Fruit fly (Drosophila melanogaster) whole organism, prepupa: Measurements from ENCODE around the gene Myo61F.
A peak's percentile ranks its signal among the peaks of the same experiment; 100 is the strongest.

Experiments used
- Blimp-1 ChIP-seq: fragments of 200-800 bp; sonication (Bioruptor generic); optimal IDR thresholded peaks from 3 replicates; lab custom pipeline; 2017; ENCODE audit warnings: missing biosample characterization, missing genetic modification characterization, mild to moderate bottlenecking, moderate library complexity, missing genetic modification reagents
- CG10631 ChIP-seq: fragments of 200-800 bp; sonication (Bioruptor generic); optimal IDR thresholded peaks from 2 replicates; lab custom pipeline; 2016; ENCODE audit warnings: missing biosample characterization, missing genetic modification characterization
- CG15336 ChIP-seq: fragments of 200-800 bp; sonication (Bioruptor generic); IDR thresholded peaks from 2 replicates; pipeline ENCODE4 v1.3.6; 2022; ENCODE audit warnings: missing biosample characterization, missing genetic modification characterization
- CG1621 ChIP-seq: fragments of 200-800 bp; sonication (Bioruptor generic); optimal IDR thresholded peaks from 3 replicates; lab custom pipeline; 2018; ENCODE audit warnings: missing biosample characterization, mild to moderate bottlenecking, missing genetic modification characterization
- CG16779 ChIP-seq: fragments of 200-800 bp; sonication (Bioruptor generic); optimal IDR thresholded peaks from 3 replicates; lab custom pipeline; 2017; ENCODE audit warnings: missing biosample characterization, mild to moderate bottlenecking, missing genetic modification characterization
- Sox15 ChIP-seq: fragments of 200-800 bp; sonication (Bioruptor generic); optimal IDR thresholded peaks from 3 replicates; lab custom pipeline; 2016; ENCODE audit warnings: missing biosample characterization, missing genetic modification characterization
- dsx ChIP-seq: fragments of 200-800 bp; optimal IDR thresholded peaks from 3 replicates; lab custom pipeline; 2019; ENCODE audit warnings: missing biosample characterization, mild to moderate bottlenecking, missing genetic modification characterization, moderate library complexity; ENCODE audit not compliant: poor library complexity, severe bottlenecking
- fd59A ChIP-seq: fragments of 200-800 bp; sonication (Bioruptor generic); optimal IDR thresholded peaks from 2 replicates; lab custom pipeline; 2017; ENCODE audit warnings: missing biosample characterization, mild to moderate bottlenecking, missing genetic modification characterization, missing genetic modification reagents
- ss ChIP-seq, 2 experiments: fragments of 200-800 bp; sonication (Bioruptor generic); optimal IDR thresholded peaks; 2 replicates in 1 of 2; 3 replicates in 1 of 2; lab custom pipeline; 2017 to 2018; ENCODE audit warnings: mild to moderate bottlenecking in 2 of 2, missing biosample characterization in 2 of 2, missing genetic modification characterization in 2 of 2, moderate library complexity in 1 of 2

DNA sequence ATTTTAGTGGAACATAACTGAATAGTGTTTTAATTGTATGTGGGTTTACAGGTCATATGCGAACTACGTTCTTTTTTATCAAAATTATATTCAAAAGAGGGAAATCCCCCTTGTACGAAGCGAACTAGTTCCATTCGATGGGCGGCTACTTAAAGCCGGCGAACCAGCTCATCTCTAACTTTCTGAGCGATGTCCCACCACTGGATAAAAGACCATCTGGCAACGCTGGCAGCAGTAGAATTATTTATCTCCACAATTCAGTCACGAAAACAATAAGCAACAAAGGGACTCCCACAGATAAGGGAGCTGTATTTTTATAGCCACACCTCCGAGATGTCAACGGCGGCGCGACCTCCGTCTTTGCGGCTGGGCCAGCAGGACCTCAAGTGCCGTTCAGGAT lies 22.6 kb upstream of the Myo61F start, which contains the start of gene Rabex-5:
- TF ChIP-seq fd59A (GFP tag; lab: Kevin White, UChicago) (no peak), Sox15 (GFP tag; lab: Kevin White, UChicago) (no peak), CG10631 (no peak), CG1621 (no peak), CG16779 (tag; lab: Kevin White, UChicago) (no peak), dsx (no peak), CG15336 (GFP tag; lab: Robert Waterston, UW) (0 out of 2 replicates have a peak, but pooled peaks have one; percentile 22), ss (GFP tag; optimal IDR thresholded peaks at IDR 0.05; lab: Kevin White, UChicago) (no peak), Blimp-1 (GFP tag; lab: Kevin White, UChicago) (no peak)
